Fruit fly (Drosophila melanogaster): ENCODE measurements around the gene CG8564.

DNA sequence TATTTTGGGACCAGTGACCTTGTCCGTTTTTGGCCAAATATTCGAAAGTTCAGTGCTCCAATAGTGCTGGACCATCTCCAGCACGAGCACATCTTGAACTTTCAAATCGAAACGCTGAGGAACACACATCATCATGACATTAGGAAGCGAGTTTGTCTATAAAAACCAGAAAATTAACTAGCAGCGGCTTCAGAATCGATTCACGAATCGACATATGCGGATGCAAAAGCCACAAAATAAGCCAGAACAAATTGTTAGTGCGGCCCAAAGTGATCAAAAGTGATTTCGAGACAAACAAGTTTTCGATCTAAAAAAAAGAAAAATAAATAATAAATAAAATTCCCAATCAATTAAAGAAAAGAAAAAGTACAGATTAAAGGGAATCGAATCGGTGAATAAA lies 2.7 kb upstream of the CG8564 start, which contains the start of gene CG8563:
- TF ChIP-seq CG8632 (GFP tag; optimal IDR thresholded peaks at IDR 0.05) (no peak), svp (GFP tag) (no peak), Hr4 (GFP tag; optimal IDR thresholded peaks at IDR 0.05) (no peak), eg (GFP tag; IDR thresholded peaks at IDR 0.05) (no peak), Sox102F (GFP tag; optimal IDR thresholded peaks at IDR 0.05) (no peak), cyc (GFP tag; optimal IDR thresholded peaks at IDR 0.05) (no peak), CG6854 (GFP tag; optimal IDR thresholded peaks at IDR 0.05) (no peak), Hr38 (GFP tag; optimal IDR thresholded peaks at IDR 0.05) (no peak), topi (GFP tag; optimal IDR thresholded peaks at IDR 0.05) (no peak), CG4318 (GFP tag; optimal IDR thresholded peaks at IDR 0.05) (no peak), CG3919 (GFP tag; optimal IDR thresholded peaks at IDR 0.05) (no peak), Eip75B (GFP tag; optimal IDR thresholded peaks at IDR 0.05) (no peak), Blimp-1 (GFP tag; optimal IDR thresholded peaks at IDR 0.05) (no peak)
